Worm (Caenorhabditis elegans) whole organism, L2 larva: Measurements from ENCODE around the gene Y70C5A.4.

Source experiments
- C34F6.9 ChIP-seq: fragments of 150-350 bp; optimal IDR thresholded peaks from 2 replicates; lab custom pipeline; 2014; ENCODE audit warnings: missing biosample characterization, missing genetic modification characterization
- F13H6.1 ChIP-seq: sonication (generic microtip); optimal IDR thresholded peaks from 2 replicates; lab custom pipeline; 2016; ENCODE audit warnings: missing genetic modification characterization, missing compliant biosample characterization
- R02D3.7 ChIP-seq: fragments of 150-350 bp; optimal IDR thresholded peaks from 2 replicates; lab custom pipeline; 2014; ENCODE audit warnings: missing biosample characterization, missing genetic modification characterization
- Y55F3AM.14 ChIP-seq: fragments of 200-800 bp; sonication (Bioruptor generic); optimal IDR thresholded peaks from 2 replicates; lab custom pipeline; 2018; ENCODE audit warnings: mild to moderate bottlenecking, missing genetic modification characterization, missing compliant biosample characterization
- ZK546.5 ChIP-seq: sonication (generic microtip); optimal IDR thresholded peaks from 2 replicates; lab custom pipeline; 2017; ENCODE audit warnings: missing biosample characterization, missing genetic modification characterization
- alr-1 ChIP-seq: fragments of 150-350 bp; optimal IDR thresholded peaks from 2 replicates; lab custom pipeline; 2014; ENCODE audit warnings: missing biosample characterization, missing genetic modification characterization
- aly-2 ChIP-seq: fragments of 150-350 bp; optimal IDR thresholded peaks from 2 replicates; lab custom pipeline; 2014; ENCODE audit warnings: missing biosample characterization, missing genetic modification characterization
- ama-1 ChIP-seq: fragments of 150-350 bp; optimal IDR thresholded peaks from 2 replicates; lab custom pipeline; 2018; ENCODE audit warnings: inconsistent platforms
- blmp-1 ChIP-seq: sonication (generic microtip); optimal IDR thresholded peaks from 2 replicates; lab custom pipeline; 2017; ENCODE audit warnings: missing genetic modification characterization, mild to moderate bottlenecking, missing compliant biosample characterization, antibody characterized with exemption, moderate library complexity; ENCODE audit not compliant: insufficient read depth
- ceh-16 ChIP-seq: fragments of 150-350 bp; optimal IDR thresholded peaks from 2 replicates; lab custom pipeline; 2014; ENCODE audit warnings: missing biosample characterization, missing genetic modification characterization
- ceh-82 ChIP-seq: fragments of 150-350 bp; optimal IDR thresholded peaks from 2 replicates; lab custom pipeline; 2014; ENCODE audit warnings: missing biosample characterization, missing genetic modification characterization
- crh-2 ChIP-seq: sonication (generic microtip); optimal IDR thresholded peaks from 2 replicates; lab custom pipeline; 2017; ENCODE audit warnings: missing biosample characterization, missing genetic modification characterization
- dmd-4 ChIP-seq: sonication (generic microtip); optimal IDR thresholded peaks from 2 replicates; lab custom pipeline; 2017; ENCODE audit warnings: missing biosample characterization, missing genetic modification characterization
- egl-27 ChIP-seq: sonication (generic microtip); optimal IDR thresholded peaks from 3 replicates; lab custom pipeline; 2017; ENCODE audit warnings: missing biosample characterization, missing genetic modification reagents, missing genetic modification characterization
- elt-1 ChIP-seq: fragments of 150-350 bp; optimal IDR thresholded peaks from 2 replicates; lab custom pipeline; 2014; ENCODE audit warnings: missing biosample characterization, missing genetic modification characterization
- elt-3 ChIP-seq: sonication (generic microtip); optimal IDR thresholded peaks from 2 replicates; lab custom pipeline; 2017; ENCODE audit warnings: missing biosample characterization, missing genetic modification characterization
- fos-1 ChIP-seq: fragments of 150-350 bp; optimal IDR thresholded peaks from 2 replicates; lab custom pipeline; 2014; ENCODE audit warnings: missing biosample characterization, missing genetic modification characterization
- gmeb-1 ChIP-seq: fragments of 150-350 bp; optimal IDR thresholded peaks from 2 replicates; lab custom pipeline; 2014; ENCODE audit warnings: missing biosample characterization, missing genetic modification characterization
- lin-11 ChIP-seq: fragments of 150-350 bp; sonication (generic microtip); optimal IDR thresholded peaks from 2 replicates; lab custom pipeline; 2014; ENCODE audit warnings: missing biosample characterization, missing genetic modification characterization, inconsistent platforms, mixed read lengths
- lin-13 ChIP-seq: fragments of 150-350 bp; optimal IDR thresholded peaks from 2 replicates; lab custom pipeline; 2014; ENCODE audit warnings: missing biosample characterization, missing genetic modification reagents, missing genetic modification characterization
- lin-39 ChIP-seq: fragments of 150-350 bp; optimal IDR thresholded peaks from 2 replicates; lab custom pipeline; 2014; ENCODE audit warnings: missing biosample characterization, missing genetic modification reagents, missing genetic modification characterization
- lsy-2 ChIP-seq, 2 experiments: fragments of 150-350 bp in 1 of 2; sonication (generic microtip) in 1 of 2; optimal IDR thresholded peaks; 2 replicates each; lab custom pipeline; 2014 to 2017; ENCODE audit warnings: missing biosample characterization in 2 of 2, missing genetic modification characterization in 2 of 2
- mab-5 ChIP-seq: fragments of 150-350 bp; optimal IDR thresholded peaks from 2 replicates; lab custom pipeline; 2014; ENCODE audit warnings: missing biosample characterization, missing genetic modification characterization
- mbf-1 ChIP-seq: sonication (generic microtip); optimal IDR thresholded peaks from 2 replicates; lab custom pipeline; 2017; ENCODE audit warnings: missing biosample characterization, missing genetic modification characterization
- mdl-1 ChIP-seq, 2 experiments: fragments of 150-350 bp in 1 of 2; sonication (generic microtip) in 1 of 2; optimal IDR thresholded peaks; 2 replicates each; lab custom pipeline; 2017; ENCODE audit warnings: missing biosample characterization in 2 of 2, missing genetic modification characterization in 2 of 2
- nhr-10 ChIP-seq: sonication (generic microtip); optimal IDR thresholded peaks from 2 replicates; lab custom pipeline; 2017; ENCODE audit warnings: missing biosample characterization, missing genetic modification characterization
- nhr-11 ChIP-seq: fragments of 150-350 bp; optimal IDR thresholded peaks from 2 replicates; lab custom pipeline; 2014; ENCODE audit warnings: missing biosample characterization, missing genetic modification characterization
- nhr-12 ChIP-seq: fragments of 150-350 bp; optimal IDR thresholded peaks from 2 replicates; lab custom pipeline; 2014; ENCODE audit warnings: missing biosample characterization, missing genetic modification characterization
- nhr-129 ChIP-seq: fragments of 150-350 bp; optimal IDR thresholded peaks from 2 replicates; lab custom pipeline; 2014; ENCODE audit warnings: missing biosample characterization, missing genetic modification characterization
- nhr-21 ChIP-seq: fragments of 150-350 bp; optimal IDR thresholded peaks from 2 replicates; lab custom pipeline; 2014; ENCODE audit warnings: missing biosample characterization, missing genetic modification characterization
- nhr-23 ChIP-seq: fragments of 150-350 bp; optimal IDR thresholded peaks from 2 replicates; lab custom pipeline; 2014; ENCODE audit warnings: missing biosample characterization, missing genetic modification reagents, missing genetic modification characterization
- nhr-237 ChIP-seq: fragments of 150-350 bp; optimal IDR thresholded peaks from 2 replicates; lab custom pipeline; 2014; ENCODE audit warnings: missing biosample characterization, missing genetic modification characterization
- nhr-25 ChIP-seq: fragments of 150-350 bp; sonication (generic microtip); optimal IDR thresholded peaks from 3 replicates; lab custom pipeline; 2014; ENCODE audit warnings: missing biosample characterization, missing genetic modification characterization
- nhr-6 ChIP-seq: fragments of 150-350 bp; optimal IDR thresholded peaks from 2 replicates; lab custom pipeline; 2014; ENCODE audit warnings: missing biosample characterization, missing genetic modification characterization
- nhr-77 ChIP-seq: fragments of 150-350 bp; optimal IDR thresholded peaks from 2 replicates; lab custom pipeline; 2014; ENCODE audit warnings: missing biosample characterization, missing genetic modification characterization
- peb-1 ChIP-seq: fragments of 150-350 bp; optimal IDR thresholded peaks from 2 replicates; lab custom pipeline; 2014; ENCODE audit warnings: missing biosample characterization, missing genetic modification characterization
- sem-4 ChIP-seq: fragments of 150-350 bp; optimal IDR thresholded peaks from 2 replicates; lab custom pipeline; 2014; ENCODE audit warnings: missing biosample characterization, missing genetic modification reagents, missing genetic modification characterization
- skn-1 ChIP-seq: sonication (generic microtip); optimal IDR thresholded peaks from 2 replicates; lab custom pipeline; 2017; ENCODE audit warnings: missing biosample characterization, missing genetic modification characterization
- sma-3 ChIP-seq: sonication (generic microtip); optimal IDR thresholded peaks from 2 replicates; lab custom pipeline; 2016; ENCODE audit warnings: missing genetic modification reagents, missing genetic modification characterization, missing compliant biosample characterization
- sma-9 ChIP-seq, 2 experiments: fragments of 150-350 bp in 1 of 2; sonication (generic microtip) in 1 of 2; optimal IDR thresholded peaks; 2 replicates each; lab custom pipeline; 2014 to 2016; ENCODE audit warnings: missing genetic modification characterization in 2 of 2, mild to moderate bottlenecking in 1 of 2, missing biosample characterization in 1 of 2, missing compliant biosample characterization in 1 of 2, missing genetic modification reagents in 1 of 2, moderate library complexity in 1 of 2
- snpc-4 ChIP-seq: fragments of 150-350 bp; optimal IDR thresholded peaks from 2 replicates; lab custom pipeline; 2014; ENCODE audit warnings: missing biosample characterization, missing genetic modification characterization
- unc-39 ChIP-seq: fragments of 150-350 bp; optimal IDR thresholded peaks from 2 replicates; lab custom pipeline; 2014; ENCODE audit warnings: missing biosample characterization, missing genetic modification characterization
- unc-55 ChIP-seq: fragments of 150-350 bp; sonication (generic microtip); optimal IDR thresholded peaks from 3 replicates; lab custom pipeline; 2014; ENCODE audit warnings: missing biosample characterization, missing genetic modification reagents, missing genetic modification characterization
- unc-62 ChIP-seq: fragments of 150-350 bp; optimal IDR thresholded peaks from 2 replicates; lab custom pipeline; 2014; ENCODE audit warnings: missing biosample characterization, missing genetic modification reagents, missing genetic modification characterization
- zag-1 ChIP-seq: fragments of 150-350 bp; optimal IDR thresholded peaks from 2 replicates; lab custom pipeline; 2014; ENCODE audit warnings: missing biosample characterization, missing genetic modification characterization
- ztf-1 ChIP-seq: fragments of 200-800 bp; sonication (Bioruptor generic); conservative IDR thresholded peaks from 2 replicates; pipeline ENCODE4 v1.3.6; 2022; ENCODE audit warnings: missing genetic modification characterization, missing compliant biosample characterization
- ztf-11 ChIP-seq: sonication (generic microtip); optimal IDR thresholded peaks from 2 replicates; lab custom pipeline; 2017; ENCODE audit warnings: missing biosample characterization, missing genetic modification characterization
- ztf-4 ChIP-seq: fragments of 150-350 bp; optimal IDR thresholded peaks from 2 replicates; lab custom pipeline; 2014; ENCODE audit warnings: missing biosample characterization, missing genetic modification characterization

Y70C5A.4 gene

DNA sequence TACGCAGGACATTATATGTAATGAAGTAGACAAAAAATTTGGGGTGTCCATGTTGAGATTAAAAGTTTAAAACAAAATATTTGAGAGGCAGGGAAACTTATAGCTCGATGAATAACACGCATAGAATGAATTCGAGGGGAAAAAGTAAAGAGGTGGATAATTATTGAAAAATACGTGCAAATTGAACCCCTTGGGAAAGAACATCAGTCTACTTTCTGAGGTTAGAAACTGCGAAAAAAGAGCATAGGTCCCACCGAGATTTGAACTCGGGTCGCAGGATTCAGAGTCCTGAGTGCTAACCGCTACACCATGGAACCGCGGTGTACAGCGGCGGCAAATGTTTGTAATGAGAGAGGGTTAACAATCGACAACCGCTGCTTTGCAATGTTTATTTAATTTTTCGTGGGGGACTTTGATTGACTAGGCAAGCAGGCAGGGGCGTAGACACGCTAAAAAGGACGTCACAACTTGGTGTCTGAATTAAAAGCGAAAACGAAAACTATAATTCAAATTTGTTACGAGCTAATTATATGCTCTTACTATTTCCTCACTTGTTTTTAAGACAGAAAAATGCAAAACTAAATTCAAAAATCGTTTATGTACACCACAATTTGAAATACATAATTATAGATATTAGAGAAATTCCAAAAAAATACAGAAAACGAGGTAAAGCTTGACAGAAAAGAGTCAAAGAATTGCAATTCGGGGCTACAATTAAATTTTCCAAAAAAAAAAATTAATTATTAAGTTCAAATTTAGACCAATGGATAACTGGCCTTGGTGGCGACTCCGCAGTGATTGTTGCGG, 25.4 kb upstream of the Y70C5A.4 start, which contains the start of gene srh-269:
TSS of gene srh-269 (minus strand) at position 51 of the 807 bp plus-strand sequence.
- TF ChIP-seq sma-3 (GFP tag; lab: Kevin White, UChicago) (peak; percentile 42), Y55F3AM.14 (GFP tag; lab: Kevin White, UChicago) (peak; percentile 72), sem-4 (tag; lab: Kevin White, UChicago) (no peak), dmd-4 (tag; lab: Kevin White, UChicago) (no peak), peb-1 (tag; lab: Kevin White, UChicago) (no peak), fos-1 (tag; lab: Kevin White, UChicago) (peak; percentile 40), gmeb-1 (tag; lab: Kevin White, UChicago) (peak; percentile 52), unc-55 (GFP tag; lab: Kevin White, UChicago) (no peak), ama-1 (lab: Kevin White, UChicago) (peak; percentile 90), crh-2 (peak; percentile 13), nhr-21 (tag; lab: Kevin White, UChicago) (peak; percentile 47), ztf-4 (tag; lab: Kevin White, UChicago) (peak; percentile 16), elt-1 (no peak), lin-39 (no peak), sma-9 (GFP tag; optimal IDR thresholded peaks at IDR 0.05; lab: Kevin White, UChicago) (peak; percentile 54), sma-9 (tag; optimal IDR thresholded peaks at IDR 0.05; lab: Kevin White, UChicago) (no peak), egl-27 (tag; lab: Kevin White, UChicago) (no peak), lin-11 (no peak), zag-1 (tag; lab: Kevin White, UChicago) (no peak), ztf-11 (tag; lab: Kevin White, UChicago) (no peak), aly-2 (tag; lab: Kevin White, UChicago) (no peak), nhr-10 (no peak), snpc-4 (tag; lab: Kevin White, UChicago) (peak; percentile 30), C34F6.9 (tag; lab: Kevin White, UChicago) (peak; percentile 36), F13H6.1 (tag; lab: Kevin White, UChicago) (peak; percentile 55), nhr-23 (tag; lab: Kevin White, UChicago) (no peak), ZK546.5 (tag; lab: Kevin White, UChicago) (no peak), ztf-1 (GFP tag; lab: Robert Waterston, UW) (no peak), lsy-2 (tag; optimal IDR thresholded peaks at IDR 0.05; lab: Kevin White, UChicago) (peak; percentile 27 to 63), blmp-1 (no peak), nhr-77 (tag; lab: Kevin White, UChicago) (no peak), nhr-6 (tag; lab: Kevin White, UChicago) (peak; percentile 12), unc-62 (no peak), elt-3 (tag; lab: Kevin White, UChicago) (no peak), nhr-237 (tag; lab: Kevin White, UChicago) (no peak), alr-1 (tag; lab: Kevin White, UChicago) (no peak), nhr-11 (tag; lab: Kevin White, UChicago) (no peak), nhr-12 (tag; lab: Kevin White, UChicago) (no peak), mdl-1 (tag; optimal IDR thresholded peaks at IDR 0.05; lab: Kevin White, UChicago) (no peak), R02D3.7 (tag; lab: Kevin White, UChicago) (no peak), mab-5 (tag; lab: Kevin White, UChicago) (no peak), ceh-82 (tag; lab: Kevin White, UChicago) (no peak), unc-39 (tag; lab: Kevin White, UChicago) (no peak), nhr-129 (tag; lab: Kevin White, UChicago) (peak; percentile 76), skn-1 (tag; lab: Kevin White, UChicago) (no peak), lin-13 (peak; percentile 52), mbf-1 (tag; lab: Kevin White, UChicago) (no peak), nhr-25 (tag; lab: Kevin White, UChicago) (no peak), ceh-16 (tag; lab: Kevin White, UChicago) (no peak)
